Worm (Caenorhabditis elegans): Measurements from ENCODE around the gene F28H7.8.

DNA sequence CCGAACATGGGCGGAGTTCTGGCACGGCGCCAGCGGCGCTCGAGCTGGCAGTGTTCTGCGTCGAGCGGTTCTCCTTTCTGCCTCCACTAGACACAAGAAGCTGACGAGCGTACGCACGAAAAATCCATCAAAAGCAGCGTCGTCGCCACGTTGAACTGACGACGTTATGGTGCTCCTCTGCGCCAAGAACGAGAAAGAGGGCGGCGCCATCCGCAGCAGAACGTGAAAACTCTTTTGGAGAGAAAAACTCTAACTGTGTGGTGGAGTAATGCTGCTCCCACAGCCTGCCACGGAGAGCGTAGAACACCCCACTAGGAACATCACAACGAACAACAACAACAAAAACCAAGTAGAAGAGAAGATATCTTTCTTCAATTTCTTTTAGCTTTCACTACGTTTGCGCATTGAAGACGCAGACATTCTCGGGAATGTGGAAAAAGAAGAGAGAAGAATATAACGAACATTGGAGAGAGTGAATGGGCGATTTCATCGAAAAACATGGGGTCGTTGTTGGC lies 36.8 kb upstream of the F28H7.8 start:
- TF ChIP-seq nhr-237 (tag; optimal IDR thresholded peaks at IDR 0.05) (no peak), bed-3 (GFP tag; optimal IDR thresholded peaks at IDR 0.05) (no peak), nhr-76 (tag; optimal IDR thresholded peaks at IDR 0.05) (no peak), ztf-11 (tag; optimal IDR thresholded peaks at IDR 0.05) (no peak), mab-5 (tag; optimal IDR thresholded peaks at IDR 0.05) (no peak), nhr-28 (tag; optimal IDR thresholded peaks at IDR 0.05) (no peak)
